Worm (Caenorhabditis elegans) whole organism, L4 larva: ENCODE data around the gene nas-8.

Experiments used
- F37D6.2 ChIP-seq: sonication (generic microtip); optimal IDR thresholded peaks from 2 replicates; lab custom pipeline; 2016; ENCODE audit warnings: mild to moderate bottlenecking, missing genetic modification characterization, missing compliant biosample characterization
- F49E8.2 ChIP-seq: sonication (generic microtip); optimal IDR thresholded peaks from 2 replicates; lab custom pipeline; 2016; ENCODE audit warnings: missing compliant biosample characterization, mild to moderate bottlenecking, missing genetic modification characterization, borderline replicate concordance
- R02D3.7 ChIP-seq: fragments of 150-350 bp; sonication (generic microtip); optimal IDR thresholded peaks from 3 replicates; lab custom pipeline; 2014; ENCODE audit warnings: missing biosample characterization, missing genetic modification characterization
- T20F7.1 ChIP-seq: fragments of 200-800 bp; sonication (Bioruptor generic); optimal IDR thresholded peaks from 2 replicates; lab custom pipeline; 2018; ENCODE audit warnings: mild to moderate bottlenecking, missing genetic modification characterization, missing compliant biosample characterization
- Y105C5A.15 ChIP-seq: fragments of 200-800 bp; sonication (Bioruptor generic); IDR thresholded peaks from 2 replicates; pipeline ENCODE4 v1.3.6; 2022; ENCODE audit warnings: missing genetic modification characterization, missing compliant biosample characterization
- ZK546.5 ChIP-seq, 2 experiments: sonication (generic microtip); optimal IDR thresholded peaks; 2 replicates each; lab custom pipeline; 2017; ENCODE audit warnings: missing biosample characterization in 2 of 2, missing genetic modification characterization in 2 of 2
- aha-1 ChIP-seq: fragments of 150-350 bp; peaks from one replicate; lab custom pipeline; 2014; ENCODE audit warnings: missing biosample characterization, missing genetic modification characterization
- attf-4 ChIP-seq: sonication (generic microtip); optimal IDR thresholded peaks from 3 replicates; lab custom pipeline; 2017; ENCODE audit warnings: missing biosample characterization, missing genetic modification characterization
- ceh-20 ChIP-seq: fragments of 200-800 bp; sonication (Bioruptor generic); IDR thresholded peaks from 2 replicates; pipeline ENCODE4 v1.3.6; 2022; ENCODE audit warnings: missing genetic modification reagents, missing genetic modification characterization, missing compliant biosample characterization
- ctbp-1 ChIP-seq: fragments of 200-800 bp; sonication (Bioruptor generic); IDR thresholded peaks from 2 replicates; pipeline ENCODE4 v1.3.6; 2022; ENCODE audit warnings: missing genetic modification reagents, missing genetic modification characterization, missing compliant biosample characterization
- daf-16 ChIP-seq, 3 experiments: sonication (generic microtip); optimal IDR thresholded peaks; 2 replicates each; lab custom pipeline; 2016 to 2017; ENCODE audit warnings: missing genetic modification characterization in 3 of 3, missing genetic modification reagents in 3 of 3, mild to moderate bottlenecking in 2 of 3, missing compliant biosample characterization in 2 of 3, missing biosample characterization in 1 of 3, moderate library complexity in 1 of 3
- dmd-8 ChIP-seq: fragments of 200-800 bp; sonication (Bioruptor generic); IDR thresholded peaks from 2 replicates; pipeline ENCODE4 v1.3.6; 2022; ENCODE audit warnings: missing genetic modification characterization, missing compliant biosample characterization
- egl-43 ChIP-seq: fragments of 200-800 bp; sonication (Bioruptor generic); IDR thresholded peaks from 2 replicates; pipeline ENCODE4 v1.3.6; 2022; ENCODE audit warnings: missing genetic modification reagents, missing genetic modification characterization, missing compliant biosample characterization
- hif-1 ChIP-seq, 2 experiments: sonication (generic microtip); optimal IDR thresholded peaks; 2 replicates each; lab custom pipeline; 2016 to 2017; ENCODE audit warnings: missing compliant biosample characterization in 2 of 2, missing genetic modification characterization in 2 of 2, missing genetic modification reagents in 2 of 2, missing genotype in 2 of 2, mild to moderate bottlenecking in 1 of 2
- hlh-30 ChIP-seq: sonication (generic microtip); optimal IDR thresholded peaks from 2 replicates; lab custom pipeline; 2017; ENCODE audit warnings: antibody characterized with exemption, mild to moderate bottlenecking, missing genetic modification characterization, missing compliant biosample characterization; ENCODE audit not compliant: insufficient read depth
- lin-38 ChIP-seq: fragments of 200-800 bp; sonication (Bioruptor generic); IDR thresholded peaks from 2 replicates; pipeline ENCODE4 v1.3.6; 2022; ENCODE audit warnings: missing genetic modification reagents, missing genetic modification characterization, missing compliant biosample characterization
- lir-3 ChIP-seq: sonication (generic microtip); optimal IDR thresholded peaks from 2 replicates; lab custom pipeline; 2016; ENCODE audit warnings: mild to moderate bottlenecking, missing genetic modification characterization, missing compliant biosample characterization
- madf-5 ChIP-seq, 2 experiments: fragments of 200-800 bp; sonication (Bioruptor generic); IDR thresholded peaks; 2 replicates each; pipeline ENCODE4 v1.3.6; 2022; ENCODE audit warnings: missing compliant biosample characterization in 2 of 2, missing genetic modification characterization in 2 of 2
- mes-2 ChIP-seq: sonication (generic microtip); optimal IDR thresholded peaks from 2 replicates; lab custom pipeline; 2016; ENCODE audit warnings: missing genotype, mild to moderate bottlenecking, missing genetic modification characterization, missing compliant biosample characterization; ENCODE audit not compliant: poor library complexity, severe bottlenecking
- mxl-3 ChIP-seq: fragments of 200-800 bp; sonication (Bioruptor generic); optimal IDR thresholded peaks from 2 replicates; lab custom pipeline; 2018; ENCODE audit warnings: mild to moderate bottlenecking, missing genetic modification characterization, missing compliant biosample characterization
- nhr-10 ChIP-seq: fragments of 150-350 bp; optimal IDR thresholded peaks from 2 replicates; lab custom pipeline; 2014; ENCODE audit warnings: missing biosample characterization, missing genetic modification characterization
- nhr-11 ChIP-seq: fragments of 150-350 bp; optimal IDR thresholded peaks from 2 replicates; lab custom pipeline; 2014; ENCODE audit warnings: missing biosample characterization, missing genetic modification characterization
- nhr-25 ChIP-seq: sonication (generic microtip); optimal IDR thresholded peaks from 2 replicates; lab custom pipeline; 2017; ENCODE audit warnings: missing genetic modification characterization, mild to moderate bottlenecking, missing compliant biosample characterization, antibody characterized with exemption, moderate library complexity, borderline replicate concordance; ENCODE audit not compliant: insufficient read depth
- nhr-28 ChIP-seq: fragments of 150-350 bp; optimal IDR thresholded peaks from 2 replicates; lab custom pipeline; 2014; ENCODE audit warnings: missing biosample characterization, missing genetic modification characterization
- nhr-42 ChIP-seq: fragments of 200-800 bp; sonication (Bioruptor generic); IDR thresholded peaks from 2 replicates; pipeline ENCODE4 v1.3.6; 2022; ENCODE audit warnings: missing genetic modification characterization, missing compliant biosample characterization
- nhr-48 ChIP-seq: sonication (generic microtip); optimal IDR thresholded peaks from 2 replicates; lab custom pipeline; 2016; ENCODE audit warnings: mild to moderate bottlenecking, missing genetic modification characterization, missing compliant biosample characterization
- pqm-1 ChIP-seq: sonication (generic microtip); optimal IDR thresholded peaks from 2 replicates; lab custom pipeline; 2017; ENCODE audit warnings: missing biosample characterization, missing genetic modification characterization
- set-16 ChIP-seq: fragments of 200-800 bp; sonication (Bioruptor generic); IDR thresholded peaks from 2 replicates; pipeline ENCODE4 v1.3.6; 2022; ENCODE audit warnings: missing genetic modification reagents, missing genetic modification characterization, missing compliant biosample characterization
- skn-1 ChIP-seq: fragments of 150-350 bp; optimal IDR thresholded peaks from 2 replicates; lab custom pipeline; 2014; ENCODE audit warnings: missing biosample characterization, missing genetic modification characterization
- snpc-4 ChIP-seq: fragments of 150-350 bp; optimal IDR thresholded peaks from 2 replicates; lab custom pipeline; 2014; ENCODE audit warnings: missing biosample characterization, missing genetic modification characterization
- tag-97 ChIP-seq: fragments of 200-800 bp; sonication (Bioruptor generic); IDR thresholded peaks from 2 replicates; pipeline ENCODE4 v1.3.6; 2022; ENCODE audit warnings: missing genetic modification characterization, missing compliant biosample characterization
- unc-39 ChIP-seq: sonication (generic microtip); optimal IDR thresholded peaks from 2 replicates; lab custom pipeline; 2017; ENCODE audit warnings: missing biosample characterization, missing genetic modification characterization
- vab-7 ChIP-seq: fragments of 200-800 bp; sonication (Bioruptor generic); IDR thresholded peaks from 2 replicates; pipeline ENCODE4 v1.3.6; 2022; ENCODE audit warnings: missing genetic modification reagents, missing genetic modification characterization, missing compliant biosample characterization
- ztf-11 ChIP-seq: fragments of 150-350 bp; optimal IDR thresholded peaks from 2 replicates; lab custom pipeline; 2014; ENCODE audit warnings: missing biosample characterization, missing genetic modification characterization
- ztf-7 ChIP-seq: fragments of 150-350 bp; optimal IDR thresholded peaks from 2 replicates; lab custom pipeline; 2014; ENCODE audit warnings: missing biosample characterization, missing genetic modification characterization

The nas-8 gene

DNA sequence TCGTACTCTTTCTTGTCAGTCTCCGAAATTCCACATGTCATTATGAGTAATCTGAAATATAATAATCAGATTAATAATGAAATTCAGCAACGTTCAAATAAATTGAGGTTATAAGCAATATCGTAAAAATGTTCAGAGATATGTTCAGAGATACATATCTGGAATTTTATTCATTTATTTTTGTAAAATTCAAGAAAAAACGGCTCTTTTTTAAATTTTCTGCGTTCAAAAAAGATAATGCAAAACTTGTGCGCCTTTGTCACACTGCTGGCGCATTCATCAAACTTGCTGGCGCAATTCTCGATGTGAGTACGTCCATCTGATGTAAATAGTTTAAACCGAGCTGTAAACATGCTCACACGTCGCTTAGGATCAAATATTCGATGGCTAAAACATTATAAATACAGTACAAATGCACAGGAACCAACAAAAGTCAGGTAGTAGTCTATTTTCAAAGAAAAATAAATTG, 11.5 kb upstream of the nas-8 start, which contains the start of the genes rde-8 and ZC477.3 (continued):
- peak; percentile 79 for TF ChIP-seq lin-38 (GFP tag; lab: Robert Waterston, UW)
- TF ChIP-seq tag-97, result no peak
- TF ChIP-seq F37D6.2 (tag; lab: Kevin White, UChicago), result peak; percentile 23
- TF ChIP-seq daf-16 (GFP tag; optimal IDR thresholded peaks at IDR 0.05; lab: Kevin White, UChicago), result peak in 1 of 2 experiments; percentile 67
- TF ChIP-seq daf-16 (tag; optimal IDR thresholded peaks at IDR 0.05; lab: Kevin White, UChicago), result peak; percentile 68
- peak; percentile 38 for TF ChIP-seq nhr-48
- TF ChIP-seq T20F7.1, result peak; percentile 54
- peak; percentile 3 for TF ChIP-seq nhr-11 (tag; lab: Kevin White, UChicago)
- TF ChIP-seq skn-1 (tag; lab: Kevin White, UChicago), result no peak
- no peak for TF ChIP-seq lir-3
- no peak for TF ChIP-seq attf-4 (tag; lab: Kevin White, UChicago)
- peak; percentile 18 for TF ChIP-seq nhr-28 (tag; lab: Kevin White, UChicago)
- no peak for TF ChIP-seq R02D3.7
- no peak for TF ChIP-seq ztf-11 (tag; lab: Kevin White, UChicago)
- peak; percentile 81 for TF ChIP-seq mes-2 (tag; lab: Kevin White, UChicago)
- TF ChIP-seq aha-1 (tag; lab: Kevin White, UChicago), result peak; percentile 87
- TF ChIP-seq hif-1 (tag; optimal IDR thresholded peaks at IDR 0.05; lab: Kevin White, UChicago), result no peak
- TF ChIP-seq hlh-30 (tag; lab: Kevin White, UChicago), result no peak
- TF ChIP-seq, all 104 proteins: peak for 21

- no peak for TF ChIP-seq nhr-42
- TF ChIP-seq skn-1 (tag; lab: Kevin White, UChicago), result no peak
- no peak for TF ChIP-seq madf-5 (GFP tag; IDR thresholded peaks at IDR 0.05; lab: Robert Waterston, UW)
- TF ChIP-seq F49E8.2 (tag; lab: Kevin White, UChicago), result no peak
- TF ChIP-seq vab-7, result no peak
Observed at ce11 chrIV:7107893-7108292, 6.8 kb upstream of the nas-8 start, which contains the start of gene ZC477.2. ZC477.2 (plus strand) TSS chrIV:7108193.

DNA sequence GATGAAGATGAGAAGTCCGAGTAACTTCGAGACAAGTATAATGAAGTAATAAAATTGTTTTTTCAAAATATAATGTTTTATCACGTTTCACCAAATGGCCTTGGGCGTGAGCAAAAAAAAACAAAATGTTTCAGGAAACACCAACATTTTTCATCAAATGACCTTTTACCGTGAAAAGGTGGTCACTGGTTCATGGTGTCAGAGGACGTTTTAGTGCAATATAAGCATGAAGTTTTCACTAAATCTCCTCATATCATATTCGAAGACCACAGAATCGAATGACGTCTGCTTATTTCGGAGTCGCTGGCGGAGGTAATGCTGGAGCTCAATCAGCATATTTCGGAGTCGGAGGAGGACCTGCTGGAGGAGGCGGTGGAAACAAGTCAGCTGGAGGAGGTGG, 3.3 kb upstream of the nas-8 start, which contains the start of the genes ZC477.7 and ssq-3:
ZC477.7 (minus strand) TSS at position 101 of the 400 bp plus-strand sequence.
ssq-3 (plus strand) TSS at position 251 of the 400 bp plus-strand sequence.
- no peak for TF ChIP-seq pqm-1 (tag; lab: Kevin White, UChicago)
- no peak for TF ChIP-seq nhr-10 (tag; lab: Kevin White, UChicago)
- TF ChIP-seq ceh-20, result no peak
- no peak for TF ChIP-seq mxl-3 (GFP tag; lab: Kevin White, UChicago)
- TF ChIP-seq ctbp-1 (GFP tag; lab: Robert Waterston, UW), result no peak
- TF ChIP-seq nhr-25 (tag; lab: Kevin White, UChicago), result no peak
- TF ChIP-seq unc-39, result no peak
- TF ChIP-seq ztf-7 (tag; lab: Kevin White, UChicago), result no peak
- TF ChIP-seq nhr-28 (tag; lab: Kevin White, UChicago), result no peak
- no peak for TF ChIP-seq ZK546.5 (tag; optimal IDR thresholded peaks at IDR 0.05; lab: Kevin White, UChicago)
- TF ChIP-seq dmd-8 (GFP tag; lab: Robert Waterston, UW), result no peak
- TF ChIP-seq egl-43 (GFP tag; lab: Robert Waterston, UW), result no peak
- no peak for TF ChIP-seq T20F7.1
- no peak for TF ChIP-seq set-16
- no peak for TF ChIP-seq Y105C5A.15 (GFP tag; lab: Robert Waterston, UW)
- TF ChIP-seq snpc-4 (tag; lab: Kevin White, UChicago), result no peak

DNA sequence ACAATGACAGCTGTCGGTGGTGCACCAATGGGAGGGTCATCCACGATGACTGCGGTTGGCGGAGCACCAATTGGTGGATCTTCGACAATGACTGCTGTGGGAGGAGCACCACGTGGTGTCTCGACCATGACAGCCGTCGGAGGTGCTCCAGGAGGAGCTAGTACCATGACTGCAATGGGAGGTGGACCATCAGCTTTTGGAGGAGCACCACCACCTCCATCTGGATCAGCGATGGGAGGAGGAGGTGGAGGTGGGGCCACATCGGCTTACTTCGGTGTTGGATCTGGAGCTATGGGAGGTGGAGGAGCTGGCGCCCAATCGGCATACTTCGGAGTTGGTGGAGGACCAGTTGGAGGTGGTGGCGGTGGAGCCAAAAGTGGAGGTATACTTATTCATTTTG, 2.4 kb upstream of the nas-8 start:
- 0 out of 2 replicates have a peak, but pooled peaks have one; percentile 51 for TF ChIP-seq egl-43 (GFP tag; lab: Robert Waterston, UW)
- TF ChIP-seq set-16, result peak; percentile 82
